Worm (Caenorhabditis elegans) whole organism, late embryonic: Measurements from ENCODE around the gene Y38H6A.3.

Source experiments
- C38D4.7 ChIP-seq: fragments of 200-800 bp; sonication (Bioruptor generic); optimal IDR thresholded peaks from 2 replicates; lab custom pipeline; 2018; ENCODE audit warnings: mild to moderate bottlenecking, missing genetic modification characterization, moderate library complexity, missing compliant biosample characterization
- F13H6.1 ChIP-seq: sonication (generic microtip); optimal IDR thresholded peaks from 2 replicates; lab custom pipeline; 2016; ENCODE audit warnings: missing genetic modification characterization, missing compliant biosample characterization
- K02D7.2 ChIP-seq: sonication (generic microtip); optimal IDR thresholded peaks from 2 replicates; lab custom pipeline; 2017; ENCODE audit warnings: mild to moderate bottlenecking, missing genetic modification characterization, missing compliant biosample characterization
- K09A11.1 ChIP-seq: sonication (generic microtip); optimal IDR thresholded peaks from 2 replicates; lab custom pipeline; 2017; ENCODE audit warnings: antibody characterized with exemption, mild to moderate bottlenecking, missing genetic modification characterization, missing compliant biosample characterization; ENCODE audit not compliant: insufficient read depth
- Y22D7AL.16 ChIP-seq: sonication (generic microtip); optimal IDR thresholded peaks from 2 replicates; lab custom pipeline; 2016; ENCODE audit warnings: missing genetic modification characterization, missing compliant biosample characterization
- ceh-14 ChIP-seq: sonication (generic microtip); optimal IDR thresholded peaks from 2 replicates; lab custom pipeline; 2016; ENCODE audit warnings: missing genotype, missing genetic modification characterization, missing compliant biosample characterization
- ceh-2 ChIP-seq: sonication (generic microtip); optimal IDR thresholded peaks from 2 replicates; lab custom pipeline; 2016; ENCODE audit warnings: missing genotype, missing genetic modification characterization, missing compliant biosample characterization
- ceh-24 ChIP-seq: sonication (generic microtip); optimal IDR thresholded peaks from 2 replicates; lab custom pipeline; 2016; ENCODE audit warnings: mild to moderate bottlenecking, missing genetic modification characterization, missing compliant biosample characterization
- ceh-30 ChIP-seq: fragments of 150-350 bp; optimal IDR thresholded peaks from 2 replicates; lab custom pipeline; 2014; ENCODE audit warnings: missing biosample characterization, missing genetic modification characterization
- ceh-9 ChIP-seq: sonication (generic microtip); optimal IDR thresholded peaks from 2 replicates; lab custom pipeline; 2016; ENCODE audit warnings: mild to moderate bottlenecking, missing genetic modification characterization, inconsistent platforms, missing compliant biosample characterization
- dve-1 ChIP-seq: sonication (generic microtip); optimal IDR thresholded peaks from 2 replicates; lab custom pipeline; 2017; ENCODE audit warnings: antibody characterized with exemption, mild to moderate bottlenecking, missing genetic modification characterization, missing compliant biosample characterization
- hlh-30 ChIP-seq: sonication (generic microtip); optimal IDR thresholded peaks from 2 replicates; lab custom pipeline; 2017; ENCODE audit warnings: antibody characterized with exemption, missing genetic modification characterization, missing compliant biosample characterization; ENCODE audit not compliant: insufficient read depth
- hlh-6 ChIP-seq: sonication (generic microtip); optimal IDR thresholded peaks from 2 replicates; lab custom pipeline; 2016; ENCODE audit warnings: missing genotype, missing genetic modification characterization, missing compliant biosample characterization
- hlh-8 ChIP-seq: sonication (generic microtip); optimal IDR thresholded peaks from 2 replicates; lab custom pipeline; 2016; ENCODE audit warnings: missing genotype, missing genetic modification characterization, missing compliant biosample characterization
- lin-11 ChIP-seq: fragments of 200-800 bp; sonication (Bioruptor generic); optimal IDR thresholded peaks from 2 replicates; lab custom pipeline; 2018; ENCODE audit warnings: mild to moderate bottlenecking, missing genetic modification characterization, missing compliant biosample characterization
- nhr-11 ChIP-seq: fragments of 150-350 bp; optimal IDR thresholded peaks from 2 replicates; lab custom pipeline; 2014; ENCODE audit warnings: missing biosample characterization, missing genetic modification characterization
- ref-2 ChIP-seq: sonication (generic microtip); optimal IDR thresholded peaks from 2 replicates; lab custom pipeline; 2016; ENCODE audit warnings: missing genetic modification characterization, missing compliant biosample characterization
- sox-2 ChIP-seq: fragments of 200-800 bp; sonication (Bioruptor generic); IDR thresholded peaks from 2 replicates; pipeline ENCODE4 v1.3.6; 2022; ENCODE audit warnings: missing genetic modification reagents, missing genetic modification characterization, missing compliant biosample characterization
- ttx-3 ChIP-seq: sonication (generic microtip); optimal IDR thresholded peaks from 2 replicates; lab custom pipeline; 2016; ENCODE audit warnings: missing genetic modification reagents, missing genetic modification characterization, missing compliant biosample characterization
- ztf-16 ChIP-seq: sonication (generic microtip); optimal IDR thresholded peaks from 2 replicates; lab custom pipeline; 2017; ENCODE audit warnings: missing genetic modification characterization, missing compliant biosample characterization

Gene Y38H6A.3

DNA sequence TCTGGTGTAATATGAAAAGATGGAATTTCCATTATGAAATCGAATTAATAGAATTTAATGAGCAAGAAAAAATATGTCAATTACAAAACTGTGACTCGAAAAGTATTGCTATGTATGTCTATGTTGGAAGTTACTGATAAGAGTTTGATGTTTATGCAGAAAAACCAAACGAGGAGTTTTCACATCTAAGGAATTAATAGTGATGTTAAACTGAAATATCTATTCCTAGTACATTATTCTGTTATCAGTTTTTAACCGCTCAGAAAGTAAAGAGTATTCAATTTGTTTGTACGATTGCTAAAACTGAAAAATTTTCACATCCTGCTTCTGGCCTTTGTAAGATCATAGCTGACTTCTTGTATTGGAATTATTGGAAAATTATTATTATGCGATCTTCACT lies 42.0 kb downstream of the Y38H6A.3 start, which contains the start of gene K02E2.7:
TSS of gene K02E2.7 (minus strand) at position 101 of the 400 bp plus-strand sequence.
- TF ChIP-seq ref-2 (tag; lab: Kevin White, UChicago) (no peak), ceh-24 (tag; lab: Kevin White, UChicago) (no peak)

DNA sequence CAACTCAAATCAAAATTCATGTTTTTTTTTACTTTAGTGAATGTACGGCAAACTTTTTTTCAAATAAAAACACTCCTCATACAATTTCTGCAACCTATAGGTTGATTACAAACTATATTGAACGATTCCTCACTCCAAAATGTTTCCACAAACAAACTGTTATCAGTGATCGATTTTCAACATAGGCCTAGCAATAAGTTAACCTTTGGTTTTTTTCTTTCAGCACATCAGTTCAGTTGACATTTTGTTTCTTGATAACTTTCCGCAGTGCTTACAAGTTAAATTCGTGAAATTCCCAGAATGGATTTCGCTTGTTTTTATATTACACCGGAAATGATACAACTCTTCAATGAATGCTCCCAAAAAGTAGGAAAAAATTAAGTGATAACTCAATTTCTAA lies 42.4 kb downstream of the Y38H6A.3 start, which contains the start of gene F53H2.1:
TSS of gene F53H2.1 (plus strand) at position 301 of the 400 bp plus-strand sequence.
- TF ChIP-seq lin-11 (tag; lab: Kevin White, UChicago): no peak
- no peak for TF ChIP-seq hlh-30 (tag; lab: Kevin White, UChicago)
- TF ChIP-seq ceh-2: no peak
- no peak for TF ChIP-seq sox-2 (GFP tag; lab: Robert Waterston, UW)
- TF ChIP-seq K02D7.2 (tag; lab: Kevin White, UChicago): no peak
- no peak for TF ChIP-seq dve-1
- no peak for TF ChIP-seq C38D4.7
- TF ChIP-seq K09A11.1 (tag; lab: Kevin White, UChicago): no peak
- TF ChIP-seq F13H6.1: no peak
- no peak for TF ChIP-seq ttx-3 (tag; lab: Kevin White, UChicago)
- TF ChIP-seq nhr-11: no peak
- TF ChIP-seq hlh-8 (tag; lab: Kevin White, UChicago): no peak
- TF ChIP-seq ztf-16 (tag; lab: Kevin White, UChicago): no peak
- TF ChIP-seq Y22D7AL.16: no peak
- no peak for TF ChIP-seq ceh-14 (tag; lab: Kevin White, UChicago)
- TF ChIP-seq ceh-9: no peak
- no peak for TF ChIP-seq ceh-30

DNA sequence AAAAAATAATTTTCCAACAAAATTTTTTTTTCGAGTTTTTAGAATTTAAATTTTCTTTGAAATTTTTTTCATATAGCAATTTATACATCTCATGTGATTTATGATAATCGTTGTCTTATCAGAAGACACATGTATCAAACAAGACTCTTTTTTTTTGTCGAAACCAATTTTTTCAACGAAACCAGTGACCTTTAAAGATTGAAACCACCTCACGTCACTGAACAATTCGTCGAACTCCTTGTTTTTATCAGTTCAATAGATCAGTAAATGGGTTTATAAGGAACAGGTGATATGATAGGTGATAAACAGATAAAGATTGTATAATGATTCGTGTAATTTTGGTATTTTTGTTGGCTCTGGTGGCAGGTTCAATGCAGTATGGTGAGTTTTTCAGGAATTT lies 48.8 kb downstream of the Y38H6A.3 start, which contains the start of gene cnc-7:
TSS of gene cnc-7 (plus strand) at position 301 of the 400 bp plus-strand sequence.
- TF ChIP-seq hlh-6 (tag; lab: Kevin White, UChicago): no peak
